Fruit fly (Drosophila melanogaster): Measurements from ENCODE around the gene Hsp60A.

Gene Hsp60A

dm6 chrX:11108148-11108844 lies at the start of gene Hsp60A:
Gene Hsp60A, plus strand, starts transcription at chrX:11108482.
- 0 out of 2 replicates have a peak, but pooled peaks have one; percentile 15 for TF ChIP-seq Gug (GFP tag; IDR thresholded peaks at IDR 0.05)
- peak; percentile 31 for TF ChIP-seq Hr4 (GFP tag; optimal IDR thresholded peaks at IDR 0.05)
- TF ChIP-seq CG3919 (GFP tag; optimal IDR thresholded peaks at IDR 0.05): peak; percentile 46
- peak; percentile 14 for TF ChIP-seq Sox15 (GFP tag; optimal IDR thresholded peaks at IDR 0.05)
- TF ChIP-seq Eip93F (GFP tag; optimal IDR thresholded peaks at IDR 0.05): peak; percentile 48
- peak; percentile 35 for TF ChIP-seq Hr39 (GFP tag; optimal IDR thresholded peaks at IDR 0.05)
- TF ChIP-seq CG34406 (GFP tag; optimal IDR thresholded peaks at IDR 0.05): peak; percentile 18
- TF ChIP-seq eg (GFP tag; IDR thresholded peaks at IDR 0.05): peak; percentile 53; the same call in 2 of the 3 replicates
- 0 out of 3 replicates have a peak, but pooled peaks have one; percentile 27 for TF ChIP-seq CG6163 (GFP tag; IDR thresholded peaks at IDR 0.05)
- TF ChIP-seq CG11294 (GFP tag; IDR thresholded peaks at IDR 0.05): no peak
- peak; percentile 20 for TF ChIP-seq CG4318 (GFP tag; optimal IDR thresholded peaks at IDR 0.05)
- TF ChIP-seq CG8632 (GFP tag; optimal IDR thresholded peaks at IDR 0.05): peak; percentile 2
- TF ChIP-seq Eip78C (GFP tag): peak; percentile 78
- TF ChIP-seq CG31627 (GFP tag; optimal IDR thresholded peaks at IDR 0.05): peak; percentile 48
- peak; percentile 45 for TF ChIP-seq lz (GFP tag; optimal IDR thresholded peaks at IDR 0.05)
- peak; percentile 53 for TF ChIP-seq OdsH (GFP tag; optimal IDR thresholded peaks at IDR 0.05)
- no peak for TF ChIP-seq fd85E (GFP tag; optimal IDR thresholded peaks at IDR 0.05)
- TF ChIP-seq cyc (GFP tag; optimal IDR thresholded peaks at IDR 0.05): peak; percentile 15
- no peak for TF ChIP-seq Eip75B (GFP tag; optimal IDR thresholded peaks at IDR 0.05)
- no peak for TF ChIP-seq dsx (GFP tag; optimal IDR thresholded peaks at IDR 0.05; ENCODE audit: poor library complexity, severe bottlenecking)
- no peak for TF ChIP-seq CG8119 (GFP tag; IDR thresholded peaks at IDR 0.05)
- TF ChIP-seq CG11902 (GFP tag; optimal IDR thresholded peaks at IDR 0.05): no peak
- no peak for TF ChIP-seq CG6808 (GFP tag; optimal IDR thresholded peaks at IDR 0.05)
- no peak for TF ChIP-seq fd59A (GFP tag; optimal IDR thresholded peaks at IDR 0.05)
- peak; percentile 54 for TF ChIP-seq esn (GFP tag; optimal IDR thresholded peaks at IDR 0.05)
- no peak for TF ChIP-seq CG15336 (GFP tag; IDR thresholded peaks at IDR 0.05)
- no peak for TF ChIP-seq CG16779 (tag; optimal IDR thresholded peaks at IDR 0.05)
- no peak for TF ChIP-seq Blimp-1 (GFP tag; optimal IDR thresholded peaks at IDR 0.05)
- TF ChIP-seq CG6792 (GFP tag; optimal IDR thresholded peaks at IDR 0.05): no peak
- peak; percentile 58 for TF ChIP-seq acj6 (GFP tag; optimal IDR thresholded peaks at IDR 0.05)
- no peak for TF ChIP-seq net (GFP tag; optimal IDR thresholded peaks at IDR 0.05)
- TF ChIP-seq Hr38 (GFP tag; optimal IDR thresholded peaks at IDR 0.05): no peak
- TF ChIP-seq pdm3 (GFP tag; optimal IDR thresholded peaks at IDR 0.05): peak; percentile 64
- no peak for TF ChIP-seq CG9139 (GFP tag; optimal IDR thresholded peaks at IDR 0.05)
- TF ChIP-seq Met (GFP tag; optimal IDR thresholded peaks at IDR 0.05): peak; percentile 54
- peak; percentile 42 for TF ChIP-seq CG3032 (tag; optimal IDR thresholded peaks at IDR 0.05)
- TF ChIP-seq dac (GFP tag; optimal IDR thresholded peaks at IDR 0.05): no peak
- TF ChIP-seq achi (GFP tag; optimal IDR thresholded peaks at IDR 0.05): peak; percentile 52
- peak; percentile 35 for TF ChIP-seq topi (GFP tag; optimal IDR thresholded peaks at IDR 0.05)
- TF ChIP-seq Ets21C (GFP tag; optimal IDR thresholded peaks at IDR 0.05): peak; percentile 45
- peak; percentile 97 for TF ChIP-seq vri (GFP tag; optimal IDR thresholded peaks at IDR 0.05)
- TF ChIP-seq Sox14 (GFP tag; optimal IDR thresholded peaks at IDR 0.05): peak; percentile 26
- no peak for TF ChIP-seq Lpt (GFP tag; optimal IDR thresholded peaks at IDR 0.05)
- TF ChIP-seq CG1621 (tag; optimal IDR thresholded peaks at IDR 0.05): no peak
- TF ChIP-seq salr (GFP tag; optimal IDR thresholded peaks at IDR 0.05): peak in 1 of 2 experiments; percentile 31
- no peak for TF ChIP-seq fkh (GFP tag; optimal IDR thresholded peaks at IDR 0.05)
- no peak for TF ChIP-seq CG11762 (GFP tag; optimal IDR thresholded peaks at IDR 0.05; ENCODE audit: insufficient read depth)
- no peak for TF ChIP-seq ss (GFP tag; optimal IDR thresholded peaks at IDR 0.05)
- peak; percentile 42 for TF ChIP-seq CG10631 (GFP tag; optimal IDR thresholded peaks at IDR 0.05)
- TF ChIP-seq Sox102F (GFP tag; optimal IDR thresholded peaks at IDR 0.05): no peak
- no peak for TF ChIP-seq CG6276 (GFP tag; optimal IDR thresholded peaks at IDR 0.05)
